Worm (Caenorhabditis elegans): Measurements from ENCODE around the gene ZK896.4.

DNA sequence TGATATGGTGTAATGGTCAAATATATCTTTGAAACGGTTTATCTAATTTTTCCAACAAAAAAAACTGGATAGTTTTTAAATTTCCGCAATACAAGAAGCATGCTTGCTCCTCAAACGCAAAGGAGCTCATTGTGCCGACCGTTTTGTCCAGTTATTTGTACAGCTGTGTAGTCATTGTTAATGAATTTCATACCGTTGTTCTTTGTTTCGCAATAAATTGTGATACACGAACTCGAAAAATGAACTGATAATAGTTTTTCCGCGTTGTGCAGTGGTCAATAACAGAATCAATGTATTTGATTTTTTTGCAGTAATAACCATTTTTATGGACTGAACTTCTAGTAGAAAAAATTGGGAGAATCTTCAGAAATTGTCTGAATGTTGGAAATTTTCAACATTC lies 15.7 kb upstream of the ZK896.4 start:
- TF ChIP-seq pqm-1 (tag; optimal IDR thresholded peaks at IDR 0.05) (no peak), madf-2 (tag; optimal IDR thresholded peaks at IDR 0.05) (no peak), ceh-22 (tag; optimal IDR thresholded peaks at IDR 0.05) (no peak), npax-4 (tag; optimal IDR thresholded peaks at IDR 0.05) (no peak), nhr-11 (tag; optimal IDR thresholded peaks at IDR 0.05) (no peak), C38D4.7 (GFP tag; optimal IDR thresholded peaks at IDR 0.05) (no peak), ama-1 (optimal IDR thresholded peaks at IDR 0.05) (no peak), dve-1 (tag; optimal IDR thresholded peaks at IDR 0.05) (no peak), eyg-1 (tag; optimal IDR thresholded peaks at IDR 0.05) (no peak), unc-42 (tag; optimal IDR thresholded peaks at IDR 0.05) (no peak), syd-9 (tag; optimal IDR thresholded peaks at IDR 0.05) (no peak)

Data from whole organism, late embryonic.